Fruit fly (Drosophila melanogaster) Kc167 (cell line): ENCODE data around the gene bowl.

ENCODE experiments used
- Myc ChIP-seq: fragments of >200 bp; optimal IDR thresholded peaks from 2 replicates; lab custom pipeline; 2017; ENCODE audit warnings: missing external identifiers
- Sin3A ChIP-seq: fragments of >200 bp; optimal IDR thresholded peaks from 2 replicates; lab custom pipeline; 2018; ENCODE audit warnings: missing external identifiers
- h ChIP-seq: fragments of >200 bp; optimal IDR thresholded peaks from 3 replicates; lab custom pipeline; 2018; ENCODE audit warnings: missing external identifiers
- insv ChIP-seq: fragments of >200 bp; optimal IDR thresholded peaks from 3 replicates; lab custom pipeline; 2018; ENCODE audit warnings: missing external identifiers
- psq ChIP-seq: fragments of >200 bp; optimal IDR thresholded peaks from 2 replicates; lab custom pipeline; 2017; ENCODE audit warnings: missing external identifiers
- ttk ChIP-seq: sonication (Bioruptor generic); optimal IDR thresholded peaks from 2 replicates; lab custom pipeline; 2017; ENCODE audit warnings: missing external identifiers

Gene bowl

DNA sequence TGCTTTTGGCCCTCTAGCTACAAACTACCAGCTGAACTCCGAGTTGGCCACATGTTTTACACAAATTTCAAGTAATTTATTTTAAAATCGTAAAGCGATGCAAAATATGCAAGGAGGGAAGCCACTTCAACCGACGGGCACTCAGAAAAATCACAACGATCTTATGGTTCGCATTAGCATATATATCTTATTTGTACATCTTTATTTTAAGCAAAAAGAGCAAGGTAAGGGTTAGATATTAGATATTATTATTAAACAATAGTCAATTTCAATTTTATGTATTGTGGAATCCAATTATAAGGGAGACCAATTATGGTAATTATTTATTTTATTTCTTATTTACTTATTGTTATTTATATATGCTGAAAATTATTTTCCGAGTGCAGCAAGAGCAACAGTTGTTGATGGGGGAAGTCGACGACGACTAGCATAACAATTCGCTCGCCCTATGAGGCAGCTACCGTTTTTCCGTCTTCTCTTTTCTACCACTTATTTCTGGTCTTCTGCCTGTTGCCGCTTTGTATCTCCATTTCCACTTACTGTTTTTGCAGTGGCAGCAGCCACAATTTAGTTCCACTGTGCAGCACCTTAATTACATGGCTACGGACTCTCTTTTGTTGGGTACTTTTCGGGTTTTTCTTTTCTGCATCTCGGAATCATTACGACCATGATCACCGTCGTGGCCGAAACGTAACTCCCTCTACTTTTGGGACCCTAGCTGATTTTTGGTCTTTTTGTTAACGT is 1.6 kb upstream of the bowl start:
- TF ChIP-seq Myc (lab: Kevin White, UChicago) (no peak), insv (no peak), h (lab: Kevin White, UChicago) (no peak), Sin3A (lab: Kevin White, UChicago) (no peak)

DNA sequence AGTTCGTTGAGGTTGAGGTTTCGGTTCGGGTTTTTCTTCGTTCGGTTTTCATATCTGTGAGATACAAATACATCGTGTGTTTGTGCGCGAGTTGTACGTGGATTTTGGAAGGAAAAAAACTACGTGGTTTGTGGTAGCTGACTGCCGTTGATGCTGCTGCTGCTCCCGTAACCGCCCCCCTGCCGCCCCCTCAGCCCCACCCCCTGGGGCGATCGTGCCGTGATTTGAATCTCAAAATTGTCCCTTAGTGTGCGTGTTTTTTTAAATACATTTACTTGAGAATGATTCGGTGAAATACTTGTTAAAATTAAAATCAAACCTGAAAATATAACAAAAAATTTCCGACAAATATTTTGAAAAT is 548 bp downstream of the bowl start:
- TF ChIP-seq ttk (no peak), insv (no peak), Sin3A (lab: Kevin White, UChicago) (no peak), Myc (lab: Kevin White, UChicago) (no peak), h (lab: Kevin White, UChicago) (no peak)

DNA sequence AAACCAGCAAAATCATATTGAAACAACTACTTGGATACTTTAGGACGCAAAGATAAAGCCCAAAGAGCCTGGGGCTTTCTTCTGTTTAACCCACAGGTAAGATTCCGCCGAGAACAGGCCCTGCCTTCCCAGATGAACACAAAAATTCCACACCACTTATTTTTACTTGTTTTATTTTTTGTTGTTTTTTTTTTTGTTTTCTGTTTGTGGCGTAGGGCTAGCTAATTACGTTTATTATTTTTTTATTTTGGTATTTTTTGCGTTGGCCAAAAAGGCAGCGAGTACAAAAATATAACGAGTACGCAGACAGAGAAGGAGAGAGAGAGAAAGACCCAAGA is 1.1 kb downstream of the bowl start:
- TF ChIP-seq h (lab: Kevin White, UChicago) (no peak), Myc (lab: Kevin White, UChicago) (no peak), Sin3A (lab: Kevin White, UChicago) (no peak), insv (no peak), psq (lab: Kevin White, UChicago) (no peak), ttk (no peak)

DNA sequence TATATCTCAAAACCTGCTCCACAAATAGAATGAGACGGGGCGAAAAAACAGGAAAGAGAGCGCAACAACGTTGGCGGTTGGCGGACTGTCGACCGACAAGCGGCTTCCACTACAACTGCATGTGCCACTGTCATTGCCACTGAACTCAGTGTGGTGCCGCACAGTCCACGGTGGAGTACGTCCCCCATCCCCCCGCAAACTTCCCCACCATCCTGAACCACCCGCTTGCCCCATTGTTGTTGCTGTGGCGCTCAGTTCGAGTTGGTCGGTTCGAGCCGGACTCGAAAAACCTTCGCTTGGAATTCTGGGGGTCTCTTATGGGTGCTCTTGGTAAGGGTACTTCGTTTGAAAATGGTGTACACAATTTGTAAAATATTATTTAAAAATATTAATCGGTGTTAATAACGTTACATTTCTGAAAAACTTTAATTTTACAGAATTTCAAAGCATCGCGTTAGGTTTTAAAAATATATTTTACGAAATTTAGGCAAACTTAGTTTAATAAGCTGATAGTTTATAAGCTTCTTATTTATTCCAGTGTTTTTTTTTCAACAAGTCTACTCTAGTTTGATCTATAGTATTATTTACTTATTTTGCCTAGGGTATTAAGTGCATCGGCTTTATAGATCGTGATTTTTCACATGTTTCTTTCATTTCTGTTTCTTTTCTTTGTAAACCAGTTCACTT is 1.6 kb downstream of the bowl start:
- TF ChIP-seq Myc (lab: Kevin White, UChicago) (no peak), h (lab: Kevin White, UChicago) (no peak)

DNA sequence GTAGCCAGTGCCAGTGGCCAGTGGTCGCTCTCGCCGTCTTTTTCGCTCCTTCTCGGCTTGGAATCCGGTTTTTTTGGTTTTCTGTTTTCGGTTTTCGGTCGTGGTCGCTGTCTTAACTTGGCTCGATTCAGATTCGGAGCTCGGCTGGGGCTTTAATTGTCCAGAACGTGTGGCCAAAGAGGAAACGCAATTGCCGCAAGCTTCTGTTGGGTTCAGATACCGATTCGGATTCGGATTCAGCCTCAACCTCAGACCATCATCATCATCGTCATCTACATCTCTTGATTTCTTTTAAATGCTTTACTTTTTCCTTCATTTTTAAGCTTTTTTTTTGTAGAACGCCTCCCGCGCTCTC is 2.1 kb downstream of the bowl start:
- TF ChIP-seq Myc (lab: Kevin White, UChicago), result no peak
- no peak for TF ChIP-seq insv
- TF ChIP-seq h (lab: Kevin White, UChicago), result no peak
- no peak for TF ChIP-seq Sin3A (lab: Kevin White, UChicago)
- no peak for TF ChIP-seq ttk
- TF ChIP-seq psq (lab: Kevin White, UChicago), result no peak

DNA sequence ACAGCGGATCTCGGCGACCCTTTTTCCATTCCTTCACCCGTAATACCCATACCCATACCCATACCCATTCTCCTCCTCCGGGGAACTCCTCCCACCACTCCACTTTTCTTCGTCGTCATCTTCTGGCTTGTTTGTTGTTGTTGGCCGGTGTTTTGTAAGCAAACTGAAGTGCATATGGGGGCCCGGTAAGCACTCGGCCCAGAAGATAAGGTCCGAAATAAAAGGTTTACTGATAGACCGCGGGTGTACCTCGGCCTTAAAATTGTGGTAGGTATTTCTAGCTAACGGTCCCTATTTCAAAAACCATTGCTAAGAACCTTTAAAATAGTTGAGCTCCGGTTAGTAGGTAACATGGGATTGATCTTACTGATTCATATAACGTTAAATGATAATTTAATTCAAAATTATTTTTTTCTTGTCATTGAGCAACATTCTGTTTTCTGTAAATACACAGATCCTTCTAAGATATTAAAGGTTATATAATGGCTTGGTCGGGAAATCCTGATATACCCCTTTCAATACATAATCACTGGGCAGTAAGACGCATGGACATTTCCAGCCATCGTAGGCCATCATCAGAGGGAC is 4.4 kb downstream of the bowl start:
- TF ChIP-seq psq (lab: Kevin White, UChicago), result no peak
- TF ChIP-seq ttk, result no peak
- TF ChIP-seq Myc (lab: Kevin White, UChicago), result no peak
- TF ChIP-seq h (lab: Kevin White, UChicago), result no peak
- no peak for TF ChIP-seq insv
- no peak for TF ChIP-seq Sin3A (lab: Kevin White, UChicago)

DNA sequence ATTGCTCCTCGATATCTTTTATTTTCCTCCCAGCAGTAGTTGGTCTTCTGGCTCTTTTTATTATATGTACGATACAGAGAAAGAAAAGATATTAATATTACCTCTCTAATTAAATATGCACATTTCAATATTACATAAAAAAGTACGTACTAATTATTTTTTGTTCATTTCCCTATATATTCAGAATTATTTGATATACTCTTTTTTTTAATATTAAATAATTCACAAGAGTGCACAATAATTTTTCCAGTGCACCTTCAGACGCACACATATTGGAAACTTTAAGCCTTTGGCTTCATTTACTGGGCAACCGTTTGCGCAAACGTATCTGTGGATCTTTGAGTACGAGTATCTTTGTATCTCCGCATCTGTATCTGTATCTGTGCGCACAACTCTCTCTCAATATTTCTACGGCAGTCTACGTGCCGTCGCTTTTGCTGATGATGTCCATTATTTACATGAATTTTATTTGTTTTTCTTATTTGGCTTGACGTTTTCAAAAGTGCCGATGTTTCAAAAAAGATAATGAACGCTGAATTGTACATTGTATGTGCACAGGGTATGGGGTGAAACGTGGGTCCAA is 5.2 kb downstream of the bowl start:
- TF ChIP-seq Sin3A (lab: Kevin White, UChicago) (no peak), psq (lab: Kevin White, UChicago) (no peak), ttk (no peak), insv (no peak), Myc (lab: Kevin White, UChicago) (no peak), h (lab: Kevin White, UChicago) (no peak)

DNA sequence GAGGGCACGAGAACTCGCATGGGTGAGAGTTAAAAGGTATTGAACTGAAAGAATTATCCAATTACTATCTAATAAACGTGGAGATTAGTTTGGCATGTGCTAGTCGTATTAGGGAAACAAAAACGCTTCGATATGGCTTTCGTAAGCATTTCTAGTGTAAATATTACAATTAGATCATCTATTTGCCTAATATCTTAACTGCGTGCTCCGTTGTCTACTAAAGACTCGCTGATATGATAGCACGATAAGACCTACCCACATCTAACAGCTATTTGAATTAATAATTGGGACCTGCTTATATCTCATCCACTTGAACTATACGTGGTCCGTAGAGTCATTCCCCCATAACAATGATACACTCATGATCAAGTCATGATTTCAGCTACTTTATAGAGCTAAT is 6.0 kb downstream of the bowl start:
- TF ChIP-seq h (lab: Kevin White, UChicago) (no peak), psq (lab: Kevin White, UChicago) (no peak), Myc (lab: Kevin White, UChicago) (no peak), Sin3A (lab: Kevin White, UChicago) (no peak), insv (no peak), ttk (no peak)

DNA sequence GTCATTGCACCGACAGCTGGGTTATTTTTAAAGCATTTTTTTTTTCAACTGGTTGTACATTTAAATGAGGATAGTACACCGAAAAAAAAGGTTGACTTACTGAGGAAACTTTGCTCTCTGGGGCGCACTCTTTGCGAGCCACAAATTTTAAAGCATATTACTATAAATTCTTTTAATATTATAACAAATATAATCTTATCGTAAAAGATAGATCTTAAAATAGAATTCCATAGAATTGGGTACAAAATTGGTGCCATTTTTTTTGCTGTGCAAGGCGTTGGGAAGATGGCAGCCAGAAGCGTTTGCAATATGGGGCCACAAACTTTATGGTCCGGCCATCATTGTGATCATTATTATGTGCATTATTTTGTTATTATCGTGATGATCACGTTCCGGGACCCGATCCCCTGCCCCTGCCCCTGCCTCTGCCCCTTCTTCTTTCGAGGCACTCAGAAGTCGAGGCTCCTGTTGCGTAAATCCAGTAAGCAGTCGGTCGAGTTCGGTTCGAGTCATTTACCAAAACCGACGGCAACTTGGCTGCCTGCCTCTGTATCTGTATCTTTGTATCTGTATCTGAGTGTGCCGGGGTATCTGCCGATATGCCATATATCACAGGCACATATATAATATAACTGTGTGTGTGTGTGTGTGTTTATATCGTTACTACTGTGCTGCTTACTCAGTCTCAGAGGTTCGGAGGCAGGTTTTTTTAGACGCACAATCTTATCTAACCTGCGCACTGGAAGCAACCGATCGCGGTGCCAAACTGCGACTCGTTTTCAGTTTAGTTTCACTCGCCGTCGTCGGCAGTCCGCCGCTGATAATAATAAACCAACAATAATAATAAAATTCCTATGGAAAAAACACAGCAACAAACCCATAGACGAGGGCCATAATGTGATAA is 6.9 kb downstream of the bowl start:
- no peak for TF ChIP-seq Sin3A (lab: Kevin White, UChicago)
- no peak for TF ChIP-seq ttk
- no peak for TF ChIP-seq Myc (lab: Kevin White, UChicago)
- no peak for TF ChIP-seq insv
- TF ChIP-seq psq (lab: Kevin White, UChicago), result no peak

DNA sequence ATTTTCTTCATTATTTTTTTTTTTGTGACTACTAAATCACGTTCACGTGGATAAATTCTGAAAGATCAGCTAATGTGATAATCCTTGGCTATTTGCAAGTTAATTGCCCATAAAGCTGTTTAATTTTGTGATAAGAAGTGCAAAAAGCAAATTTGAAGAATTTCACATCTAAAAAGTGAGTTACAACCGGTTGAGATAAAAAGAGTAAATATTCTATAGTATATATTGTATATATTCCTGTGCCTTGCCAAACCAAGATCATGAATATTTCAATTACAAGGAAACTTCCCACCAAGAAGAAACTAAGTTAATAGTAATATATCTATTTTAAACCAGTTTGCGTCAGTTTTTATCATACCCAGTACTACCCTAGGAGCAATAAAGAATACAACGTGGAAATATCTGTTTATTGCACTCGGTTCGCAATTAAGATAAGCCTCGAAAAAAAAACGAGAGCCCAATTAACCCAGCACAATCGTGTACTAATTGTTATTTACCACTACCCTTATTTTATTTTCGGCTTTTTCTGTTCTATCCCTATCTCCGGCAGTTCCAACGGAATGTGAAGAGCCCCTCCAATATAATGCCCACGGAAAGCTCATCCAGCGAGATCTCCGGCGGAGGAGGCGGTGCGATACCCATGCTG is 7.8 kb downstream of the bowl start:
- no peak for TF ChIP-seq psq (lab: Kevin White, UChicago)

DNA sequence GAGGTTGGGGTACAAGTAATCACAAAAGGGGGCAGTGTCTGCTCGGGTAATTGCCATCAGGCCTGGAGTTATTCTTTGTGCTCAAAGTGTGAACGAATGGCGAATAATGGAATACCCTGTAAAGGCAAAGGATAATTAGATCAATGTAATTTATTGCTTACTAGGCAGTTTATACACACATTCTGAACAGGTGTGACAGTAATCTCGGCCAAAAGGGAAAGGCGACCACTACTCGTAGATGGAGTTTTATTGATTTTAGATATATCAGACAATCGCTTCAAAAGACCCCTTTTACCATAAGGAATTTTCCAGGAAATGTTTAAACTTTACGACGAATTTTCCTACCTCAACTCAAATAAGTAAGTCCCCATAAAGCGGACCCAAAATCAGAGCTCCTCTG is 9.1 kb downstream of the bowl start:
- TF ChIP-seq ttk, result no peak
- no peak for TF ChIP-seq psq (lab: Kevin White, UChicago)
- TF ChIP-seq Sin3A (lab: Kevin White, UChicago), result no peak
- TF ChIP-seq Myc (lab: Kevin White, UChicago), result no peak
- no peak for TF ChIP-seq h (lab: Kevin White, UChicago)
- no peak for TF ChIP-seq insv
